Worm (Caenorhabditis elegans): ENCODE measurements around the gene F46C8.8.
A peak's percentile ranks its signal among the peaks of the same experiment; 100 is the strongest.

ce11 chrX:7553331-7553730 lies 895 bp downstream of the F46C8.8 start:
- peak; percentile 77 for TF ChIP-seq blmp-1 (tag; optimal IDR thresholded peaks at IDR 0.05; ENCODE audit: insufficient read depth)
- no peak for TF ChIP-seq ZK546.5 (tag; optimal IDR thresholded peaks at IDR 0.05)
- TF ChIP-seq egl-27 (tag; optimal IDR thresholded peaks at IDR 0.05), result no peak

Measured in whole organism, L2 larva.